Fruit fly (Drosophila melanogaster): ENCODE results near the gene CG42502.

CG42502 gene

DNA sequence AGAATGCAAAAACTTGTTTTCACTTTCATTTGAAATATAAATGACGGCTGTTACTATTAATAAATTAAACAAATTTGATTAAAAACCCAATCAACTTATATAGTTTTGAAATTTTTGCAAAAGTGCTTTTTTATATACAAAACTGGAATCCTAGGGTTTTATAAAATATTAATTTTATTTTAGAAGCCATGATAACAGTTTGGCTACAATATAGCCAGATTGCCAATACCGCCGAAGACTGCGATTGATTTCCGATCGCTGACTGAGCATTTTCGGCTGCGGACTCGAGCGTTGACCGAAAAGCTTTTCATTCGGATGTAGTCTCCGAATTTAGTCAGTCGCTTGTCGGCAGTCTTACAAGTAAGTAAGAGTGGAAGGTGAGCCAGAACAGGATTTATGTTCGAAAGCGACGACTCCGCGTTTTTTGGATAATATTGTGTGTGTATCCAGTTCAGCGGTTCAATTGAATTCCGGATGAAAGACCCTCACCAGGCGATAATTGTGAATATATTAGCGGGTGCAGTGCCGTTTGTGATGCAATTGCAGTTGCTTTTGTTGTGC is 12.3 kb upstream of the CG42502 start, which contains the start of gene Ugt36D1 (continued):
- TF ChIP-seq bigmax (GFP tag; optimal IDR thresholded peaks at IDR 0.05) = no peak
- no peak for TF ChIP-seq nerfin-1 (tag; optimal IDR thresholded peaks at IDR 0.05)
- TF ChIP-seq sd (tag; optimal IDR thresholded peaks at IDR 0.05) = peak; percentile 76
- TF ChIP-seq lmd (GFP tag; IDR thresholded peaks at IDR 0.05) = no peak
- peak; percentile 17 for TF ChIP-seq CG10543 (GFP tag; optimal IDR thresholded peaks at IDR 0.05)
- peak; percentile 10 for TF ChIP-seq CG31365 (tag; optimal IDR thresholded peaks at IDR 0.05)
- TF ChIP-seq nau (GFP tag; optimal IDR thresholded peaks at IDR 0.05) = no peak
- no peak for TF ChIP-seq Trl (optimal IDR thresholded peaks at IDR 0.05)
- TF ChIP-seq Trl (GFP tag; optimal IDR thresholded peaks at IDR 0.05) = no peak
- TF ChIP-seq amos (GFP tag; IDR thresholded peaks at IDR 0.05; ENCODE audit: partially characterized antibody) = peak; percentile 41; the same call in 1 of the 2 replicates
- no peak for TF ChIP-seq Lpt (GFP tag; optimal IDR thresholded peaks at IDR 0.05)
- no peak for TF ChIP-seq ato (GFP tag; IDR thresholded peaks at IDR 0.05; ENCODE audit: partially characterized antibody)
- TF ChIP-seq ro (GFP tag; IDR thresholded peaks at IDR 0.05) = no peak
- no peak for TF ChIP-seq CG6689 (GFP tag; IDR thresholded peaks at IDR 0.05)
- TF ChIP-seq row (GFP tag; IDR thresholded peaks at IDR 0.05) = peak; percentile 72
- TF ChIP-seq CG17361 (GFP tag; IDR thresholded peaks at IDR 0.05) = peak; percentile 26; the same call in 1 of the 3 replicates
- peak; percentile 13 for TF ChIP-seq ewg (GFP tag; optimal IDR thresholded peaks at IDR 0.05)
- no peak for TF ChIP-seq CG3995 (GFP tag; optimal IDR thresholded peaks at IDR 0.05)
- no peak for TF ChIP-seq Xbp1 (GFP tag; optimal IDR thresholded peaks at IDR 0.05)
- TF ChIP-seq Dek (tag; optimal IDR thresholded peaks at IDR 0.05) = peak; percentile 11
- no peak for TF ChIP-seq Gsc (GFP tag; IDR thresholded peaks at IDR 0.05)
- TF ChIP-seq grn (GFP tag; optimal IDR thresholded peaks at IDR 0.05) = no peak
- TF ChIP-seq CTCF (GFP tag; optimal IDR thresholded peaks at IDR 0.05) = no peak
- 0 out of 3 replicates have a peak, but pooled peaks have one; percentile 11 for TF ChIP-seq CG6175 (GFP tag; IDR thresholded peaks at IDR 0.05)
- no peak for TF ChIP-seq Poxn (GFP tag; IDR thresholded peaks at IDR 0.05)
- TF ChIP-seq CG12219 (GFP tag; optimal IDR thresholded peaks at IDR 0.05) = no peak
- no peak for TF ChIP-seq Elba2 (GFP tag; optimal IDR thresholded peaks at IDR 0.05)
- no peak for TF ChIP-seq ap (GFP tag; IDR thresholded peaks at IDR 0.05)
- TF ChIP-seq Bgb (GFP tag; IDR thresholded peaks at IDR 0.05; ENCODE audit: partially characterized antibody) = peak; percentile 52
- no peak for TF ChIP-seq CG15073 (GFP tag; optimal IDR thresholded peaks at IDR 0.05)
- TF ChIP-seq NK7.1 (GFP tag; optimal IDR thresholded peaks at IDR 0.05) = no peak
- peak; percentile 98 for TF ChIP-seq Deaf1 (tag; optimal IDR thresholded peaks at IDR 0.05)
- TF ChIP-seq CG42726 (GFP tag; IDR thresholded peaks at IDR 0.05; ENCODE audit: partially characterized antibody) = peak; percentile 66
- peak; percentile 36; the same call in 1 of the 2 replicates for TF ChIP-seq E2f1 (GFP tag; IDR thresholded peaks at IDR 0.05)
- TF ChIP-seq Hr3 (GFP tag; optimal IDR thresholded peaks at IDR 0.05) = no peak
- TF ChIP-seq Fer1 (GFP tag; optimal IDR thresholded peaks at IDR 0.05) = no peak
- 0 out of 2 replicates have a peak, but pooled peaks have one; percentile 26 for TF ChIP-seq rib (GFP tag; IDR thresholded peaks at IDR 0.05)
- TF ChIP-seq CG7987 (GFP tag; optimal IDR thresholded peaks at IDR 0.05) = peak; percentile 31
- TF ChIP-seq CG18476 (GFP tag; optimal IDR thresholded peaks at IDR 0.05) = no peak
- TF ChIP-seq ci (GFP tag; IDR thresholded peaks at IDR 0.05) = peak; percentile 74; the same call in 2 of the 3 replicates
- TF ChIP-seq esg (GFP tag; conservative IDR thresholded peaks at IDR 0.05) = no peak
- 0 out of 2 replicates have a peak, but pooled peaks have one; percentile 24 for TF ChIP-seq CG32532 (GFP tag; IDR thresholded peaks at IDR 0.05)
- TF ChIP-seq ac (GFP tag; optimal IDR thresholded peaks at IDR 0.05) = no peak
- TF ChIP-seq Gug (GFP tag; IDR thresholded peaks at IDR 0.05) = no peak
- no peak for TF ChIP-seq CG3163 (GFP tag; optimal IDR thresholded peaks at IDR 0.05)
- no peak for TF ChIP-seq fru (optimal IDR thresholded peaks at IDR 0.05)
- TF ChIP-seq phol (tag; optimal IDR thresholded peaks at IDR 0.05) = no peak
- no peak for TF ChIP-seq toy (GFP tag; IDR thresholded peaks at IDR 0.05)
- no peak for TF ChIP-seq CG33213 (GFP tag; optimal IDR thresholded peaks at IDR 0.05)
- TF ChIP-seq ttk (GFP tag; IDR thresholded peaks at IDR 0.05) = no peak
- TF ChIP-seq CG14860 (GFP tag; IDR thresholded peaks at IDR 0.05; ENCODE audit: partially characterized antibody) = no peak
- no peak for TF ChIP-seq crol (GFP tag; IDR thresholded peaks at IDR 0.05)
